Fruit fly (Drosophila melanogaster) whole organism, embryonic: ENCODE measurements around the gene PIG-T.
A peak's percentile ranks its signal among the peaks of the same experiment; 100 is the strongest.

Source experiments
- Atf6 ChIP-seq: fragments of 200-800 bp; sonication (Bioruptor generic); IDR thresholded peaks from 2 replicates; pipeline ENCODE4 v1.3.6; 2022; ENCODE audit warnings: missing biosample characterization, missing genetic modification characterization
- Bgb ChIP-seq: fragments of 200-800 bp; sonication (Bioruptor generic); IDR thresholded peaks from 2 replicates; pipeline ENCODE4 v1.3.6; 2022; ENCODE audit warnings: missing biosample characterization, missing genetic modification characterization; ENCODE audit not compliant: partially characterized antibody
- CG10431 ChIP-seq: fragments of 200-800 bp; sonication (Bioruptor generic); optimal IDR thresholded peaks from 3 replicates; lab custom pipeline; 2018; ENCODE audit warnings: missing biosample characterization, mild to moderate bottlenecking, missing genetic modification characterization
- CG11695 ChIP-seq: fragments of 200-800 bp; sonication (Bioruptor generic); IDR thresholded peaks from 3 replicates; pipeline ENCODE4 v1.3.6; 2022; ENCODE audit warnings: missing biosample characterization, missing genetic modification characterization
- CG12299 ChIP-seq: fragments of 200-800 bp; sonication (Bioruptor generic); optimal IDR thresholded peaks from 2 replicates; lab custom pipeline; 2018; ENCODE audit warnings: missing biosample characterization, mild to moderate bottlenecking, missing genetic modification characterization
- CG12942 ChIP-seq: fragments of 200-800 bp; sonication (Bioruptor generic); optimal IDR thresholded peaks from 3 replicates; lab custom pipeline; 2016; ENCODE audit warnings: missing biosample characterization, missing genetic modification characterization
- CG15696 ChIP-seq: fragments of 200-800 bp; sonication (Bioruptor generic); optimal IDR thresholded peaks from 2 replicates; lab custom pipeline; 2019; ENCODE audit warnings: missing biosample characterization, mild to moderate bottlenecking, missing genetic modification characterization, moderate library complexity
- CG16813 ChIP-seq: fragments of 200-800 bp; sonication (Bioruptor generic); IDR thresholded peaks from 3 replicates; pipeline ENCODE4 v1.3.6; 2022; ENCODE audit warnings: missing biosample characterization, missing genetic modification characterization; ENCODE audit not compliant: partially characterized antibody
- CG1792 ChIP-seq: fragments of 200-800 bp; sonication (Bioruptor generic); optimal IDR thresholded peaks from 2 replicates; lab custom pipeline; 2016; ENCODE audit warnings: missing biosample characterization, missing genetic modification characterization
- CG18262 ChIP-seq: fragments of 200-800 bp; optimal IDR thresholded peaks from 3 replicates; lab custom pipeline; 2019; ENCODE audit warnings: missing biosample characterization, mild to moderate bottlenecking, missing genetic modification characterization, moderate library complexity
- CG1832 ChIP-seq: fragments of 200-800 bp; sonication (Bioruptor generic); optimal IDR thresholded peaks from 2 replicates; lab custom pipeline; 2017; ENCODE audit warnings: missing biosample characterization, mild to moderate bottlenecking, missing genetic modification characterization, inconsistent platforms
- CG18476 ChIP-seq: fragments of 200-800 bp; sonication (Bioruptor generic); optimal IDR thresholded peaks from 2 replicates; lab custom pipeline; 2016; ENCODE audit warnings: missing biosample characterization, mild to moderate bottlenecking, missing genetic modification characterization
- CG2875 ChIP-seq: fragments of 200-800 bp; sonication (Bioruptor generic); optimal IDR thresholded peaks from 2 replicates; lab custom pipeline; 2017; ENCODE audit warnings: missing biosample characterization, mild to moderate bottlenecking, missing genetic modification characterization, missing genetic modification reagents
- CG5180 ChIP-seq: fragments of 200-800 bp; sonication (Bioruptor generic); optimal IDR thresholded peaks from 3 replicates; lab custom pipeline; 2017; ENCODE audit warnings: missing biosample characterization, missing genetic modification characterization, mild to moderate bottlenecking, moderate library complexity, missing genetic modification reagents
- CG5953 ChIP-seq: fragments of 200-800 bp; sonication (Bioruptor generic); IDR thresholded peaks from 2 replicates; pipeline ENCODE4 v1.3.6; 2022; ENCODE audit warnings: missing biosample characterization, missing genetic modification characterization
- CG6272 ChIP-seq: fragments of 200-800 bp; sonication (Bioruptor generic); IDR thresholded peaks from 2 replicates; pipeline ENCODE4 v1.3.6; 2022; ENCODE audit warnings: missing biosample characterization, missing genetic modification characterization
- CG6654 ChIP-seq: fragments of 200-800 bp; sonication (Bioruptor generic); optimal IDR thresholded peaks from 2 replicates; lab custom pipeline; 2017; ENCODE audit warnings: missing biosample characterization, mild to moderate bottlenecking, missing genetic modification characterization
- CG6683 ChIP-seq: fragments of 200-800 bp; sonication (Bioruptor generic); optimal IDR thresholded peaks from 2 replicates; lab custom pipeline; 2017; ENCODE audit warnings: missing biosample characterization, mild to moderate bottlenecking, missing genetic modification characterization, missing genetic modification reagents
- CG7357 ChIP-seq: fragments of 200-800 bp; sonication (Bioruptor generic); IDR thresholded peaks from 3 replicates; pipeline ENCODE4 v1.3.6; 2022; ENCODE audit warnings: missing biosample characterization, missing genetic modification characterization
- CG8924 ChIP-seq: fragments of 200-800 bp; optimal IDR thresholded peaks from 3 replicates; lab custom pipeline; 2019; ENCODE audit warnings: missing biosample characterization, mild to moderate bottlenecking, missing genetic modification characterization, moderate library complexity
- Doc3 ChIP-seq: fragments of 200-800 bp; sonication (Bioruptor generic); IDR thresholded peaks from 3 replicates; pipeline ENCODE4 v1.3.6; 2022; ENCODE audit warnings: missing biosample characterization, missing genetic modification characterization; ENCODE audit not compliant: partially characterized antibody
- E2f2 ChIP-seq: fragments of 200-800 bp; sonication (Bioruptor generic); IDR thresholded peaks from 2 replicates; pipeline ENCODE4 v1.3.6; 2022; ENCODE audit warnings: missing biosample characterization, missing genetic modification characterization
- Fer3 ChIP-seq: fragments of 200-800 bp; sonication (Bioruptor generic); optimal IDR thresholded peaks from 2 replicates; lab custom pipeline; 2018; ENCODE audit warnings: missing biosample characterization, mild to moderate bottlenecking, missing genetic modification characterization, moderate library complexity
- HHEX ChIP-seq: fragments of 200-800 bp; sonication (Bioruptor generic); optimal IDR thresholded peaks from 3 replicates; lab custom pipeline; 2017; ENCODE audit warnings: missing biosample characterization, mild to moderate bottlenecking, missing genetic modification characterization, missing genetic modification reagents
- Hr3 ChIP-seq: fragments of 200-800 bp; sonication (Bioruptor generic); optimal IDR thresholded peaks from 3 replicates; lab custom pipeline; 2016; ENCODE audit warnings: missing biosample characterization, missing genetic modification characterization
- Hr78 ChIP-seq, 2 experiments: fragments of 200-800 bp in 1 of 2; fragments of >200 bp in 1 of 2; sonication (Bioruptor generic) in 1 of 2; optimal IDR thresholded peaks; 2 replicates each; lab custom pipeline; 2017 to 2019; ENCODE audit warnings: missing biosample characterization in 2 of 2, missing genetic modification characterization in 2 of 2, mild to moderate bottlenecking in 1 of 2, moderate library complexity in 1 of 2
- Lhr ChIP-seq: fragments of 200-800 bp; sonication (Bioruptor generic); optimal IDR thresholded peaks from 3 replicates; lab custom pipeline; 2017; ENCODE audit warnings: mild to moderate bottlenecking, missing biosample characterization, missing genetic modification reagents, missing genetic modification characterization
- NFAT ChIP-seq: fragments of 200-800 bp; sonication (Bioruptor generic); IDR thresholded peaks from 2 replicates; pipeline ENCODE4 v1.3.6; 2022; ENCODE audit warnings: missing biosample characterization, missing genetic modification characterization
- Rx ChIP-seq: fragments of 200-800 bp; sonication (Bioruptor generic); IDR thresholded peaks from 2 replicates; pipeline ENCODE4 v1.3.6; 2022; ENCODE audit warnings: missing biosample characterization, missing genetic modification characterization
- Scr ChIP-seq: fragments of 200-800 bp; sonication (Bioruptor generic); IDR thresholded peaks from 2 replicates; pipeline ENCODE4 v1.3.6; 2022; ENCODE audit warnings: missing biosample characterization, missing genetic modification characterization; ENCODE audit not compliant: partially characterized antibody
- Sry-δ ChIP-seq: fragments of 200-800 bp; sonication (Bioruptor generic); optimal IDR thresholded peaks from 2 replicates; lab custom pipeline; 2016; ENCODE audit warnings: missing biosample characterization, missing genetic modification characterization
- Stat92E ChIP-seq, 3 experiments: fragments of >200 bp in 2 of 3; fragments of 200-800 bp in 1 of 3; sonication (Bioruptor generic) in 1 of 3; optimal IDR thresholded peaks; 2 replicates each; lab custom pipeline; 2017 to 2019; ENCODE audit warnings: missing biosample characterization in 3 of 3, missing genetic modification characterization in 3 of 3, mild to moderate bottlenecking in 1 of 3, moderate library complexity in 1 of 3
- amos ChIP-seq: fragments of 200-800 bp; sonication (Bioruptor generic); IDR thresholded peaks from 2 replicates; pipeline ENCODE4 v1.3.6; 2022; ENCODE audit warnings: missing biosample characterization, missing genetic modification characterization; ENCODE audit not compliant: partially characterized antibody
- bigmax ChIP-seq: fragments of 200-800 bp; sonication (Bioruptor generic); optimal IDR thresholded peaks from 2 replicates; lab custom pipeline; 2018; ENCODE audit warnings: missing biosample characterization, mild to moderate bottlenecking, missing genetic modification characterization
- chn ChIP-seq: fragments of 200-800 bp; sonication (Bioruptor generic); optimal IDR thresholded peaks from 2 replicates; lab custom pipeline; 2016; ENCODE audit warnings: missing biosample characterization, missing genetic modification characterization
- dm ChIP-seq: fragments of 200-800 bp; sonication (Bioruptor generic); optimal IDR thresholded peaks from 3 replicates; lab custom pipeline; 2016; ENCODE audit warnings: missing biosample characterization, missing genetic modification characterization
- en ChIP-seq: fragments of 200-800 bp; sonication (Bioruptor generic); optimal IDR thresholded peaks from 2 replicates; lab custom pipeline; 2016; ENCODE audit warnings: missing biosample characterization, missing genetic modification characterization
- phol ChIP-seq: fragments of 200-800 bp; sonication (Bioruptor generic); optimal IDR thresholded peaks from 3 replicates; lab custom pipeline; 2018; ENCODE audit warnings: missing biosample characterization, mild to moderate bottlenecking, missing genetic modification characterization, moderate library complexity
- rib ChIP-seq: fragments of 200-800 bp; sonication (Bioruptor generic); IDR thresholded peaks from 2 replicates; pipeline ENCODE4 v1.3.6; 2022; ENCODE audit warnings: missing biosample characterization, missing genetic modification characterization
- row ChIP-seq: fragments of 200-800 bp; sonication (Bioruptor generic); IDR thresholded peaks from 3 replicates; pipeline ENCODE4 v1.3.6; 2022; ENCODE audit warnings: missing biosample characterization, missing genetic modification characterization
- sd ChIP-seq: fragments of 200-800 bp; sonication (Bioruptor generic); optimal IDR thresholded peaks from 3 replicates; lab custom pipeline; 2018; ENCODE audit warnings: missing biosample characterization, mild to moderate bottlenecking, missing genetic modification characterization, moderate library complexity
- slbo ChIP-seq: fragments of 200-800 bp; sonication (Bioruptor generic); IDR thresholded peaks from 2 replicates; pipeline ENCODE4 v1.3.6; 2022; ENCODE audit warnings: missing biosample characterization, missing genetic modification characterization
- slou ChIP-seq: fragments of 200-800 bp; sonication (Bioruptor generic); optimal IDR thresholded peaks from 3 replicates; lab custom pipeline; 2016; ENCODE audit warnings: missing biosample characterization, missing genetic modification characterization
- sob ChIP-seq: fragments of 200-800 bp; sonication (Bioruptor generic); IDR thresholded peaks from 2 replicates; pipeline ENCODE4 v1.3.6; 2022; ENCODE audit warnings: missing biosample characterization, missing genetic modification characterization
- unc-4 ChIP-seq: fragments of 200-800 bp; sonication (Bioruptor generic); IDR thresholded peaks from 2 replicates; pipeline ENCODE4 v1.3.6; 2022; ENCODE audit warnings: missing biosample characterization, missing genetic modification characterization; ENCODE audit not compliant: partially characterized antibody
- usp ChIP-seq: fragments of >200 bp; optimal IDR thresholded peaks from 2 replicates; lab custom pipeline; 2017; ENCODE audit warnings: missing biosample characterization, missing genetic modification characterization
- vvl ChIP-seq: fragments of 200-800 bp; sonication (Bioruptor generic); IDR thresholded peaks from 2 replicates; pipeline ENCODE4 v1.3.6; 2022; ENCODE audit warnings: missing biosample characterization, missing genetic modification characterization

Gene PIG-T

dm6 chrX:8436656-8437284 is 29.7 kb upstream of the PIG-T start, which contains the start of gene CG1440 (continued):
- TF ChIP-seq Stat92E (GFP tag; optimal IDR thresholded peaks at IDR 0.05; lab: Kevin White, UChicago): peak in 1 of 3 experiments; percentile 59
- no peak for TF ChIP-seq CG12299 (tag; lab: Kevin White, UChicago)
- no peak for TF ChIP-seq rib (GFP tag; lab: Robert Waterston, UW)
- peak; percentile 5 for TF ChIP-seq CG18262
- TF ChIP-seq CG6654 (GFP tag; lab: Kevin White, UChicago): no peak
- peak; percentile 59 for TF ChIP-seq phol (tag; lab: Kevin White, UChicago)
- peak; percentile 33; the same call in 1 of the 2 replicates for TF ChIP-seq slbo (GFP tag; lab: Robert Waterston, UW)
- TF ChIP-seq sd (tag; lab: Kevin White, UChicago): no peak
- peak; percentile 60 for TF ChIP-seq Lhr (GFP tag; lab: Kevin White, UChicago)
- TF ChIP-seq Hr3 (GFP tag; lab: Kevin White, UChicago): peak; percentile 25
- peak; percentile 34 for TF ChIP-seq CG15696 (tag; lab: Kevin White, UChicago)
- 0 out of 2 replicates have a peak, but pooled peaks have one; percentile 34 for TF ChIP-seq sob
- peak; percentile 70 for TF ChIP-seq E2f2
- no peak for TF ChIP-seq slou (GFP tag; lab: Kevin White, UChicago)
- TF ChIP-seq Atf6 (GFP tag; lab: Robert Waterston, UW): 0 out of 2 replicates have a peak, but pooled peaks have one; percentile 5
- TF ChIP-seq, all 482 proteins: peak for 93

DNA sequence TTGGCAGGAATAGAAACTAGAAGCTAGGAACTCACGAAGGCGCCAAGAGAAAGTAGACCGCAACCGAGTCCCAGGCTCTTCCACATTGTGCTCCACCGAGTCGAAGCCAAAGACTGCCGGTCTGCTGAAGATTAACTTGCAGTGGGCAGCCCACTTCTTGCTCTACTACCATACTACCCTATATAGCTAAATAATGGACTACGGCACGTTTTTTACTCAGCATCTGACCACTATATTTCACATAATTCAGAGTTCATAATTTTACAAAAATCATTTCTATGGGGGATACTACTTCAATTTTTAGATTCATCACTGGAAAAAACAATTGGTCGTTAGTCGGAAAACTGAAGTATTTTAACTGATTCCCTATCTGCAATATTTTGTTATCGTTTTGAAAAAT is 26.6 kb upstream of the PIG-T start, which contains the start of gene CG32712:
CG32712 (minus strand) TSS at position 101 of the 400 bp plus-strand sequence.
- TF ChIP-seq CG6683: no peak
- no peak for TF ChIP-seq dm (GFP tag; lab: Kevin White, UChicago)
- TF ChIP-seq vvl: no peak
- TF ChIP-seq CG5180 (GFP tag; lab: Kevin White, UChicago): no peak
- TF ChIP-seq CG2875 (GFP tag; lab: Kevin White, UChicago): no peak
- TF ChIP-seq CG8924 (tag; lab: Kevin White, UChicago): no peak
- no peak for TF ChIP-seq chn
- TF ChIP-seq CG10431 (GFP tag; lab: Kevin White, UChicago): no peak
- no peak for TF ChIP-seq usp
- TF ChIP-seq CG18476 (GFP tag; lab: Kevin White, UChicago): no peak
- no peak for TF ChIP-seq en
- no peak for TF ChIP-seq CG1832 (GFP tag; lab: Kevin White, UChicago)
- no peak for TF ChIP-seq Rx (GFP tag; lab: Robert Waterston, UW)

dm6 chrX:8422643-8423042 is 15.6 kb upstream of the PIG-T start:
- peak; percentile 47; the same call in 2 of the 3 replicates for TF ChIP-seq Doc3 (GFP tag; lab: Robert Waterston, UW)
- TF ChIP-seq CG5953 (GFP tag; lab: Robert Waterston, UW): no peak
- TF ChIP-seq CG7357: no peak
- no peak for TF ChIP-seq CG6272 (GFP tag; lab: Robert Waterston, UW)
- TF ChIP-seq Sry-δ (GFP tag; lab: Kevin White, UChicago): peak; percentile 31
- no peak for TF ChIP-seq bigmax
- TF ChIP-seq unc-4 (GFP tag; lab: Robert Waterston, UW): 0 out of 2 replicates have a peak, but pooled peaks have one; percentile 37
- TF ChIP-seq CG11695 (GFP tag; lab: Robert Waterston, UW): no peak
- TF ChIP-seq Scr (GFP tag; lab: Robert Waterston, UW): peak; percentile 35; the same call in 1 of the 2 replicates
- TF ChIP-seq Bgb (GFP tag; lab: Robert Waterston, UW): 0 out of 2 replicates have a peak, but pooled peaks have one; percentile 8
- no peak for TF ChIP-seq NFAT
- TF ChIP-seq CG16813 (GFP tag; lab: Robert Waterston, UW): 0 out of 3 replicates have a peak, but pooled peaks have one; percentile 12
- peak; percentile 36; the same call in 1 of the 3 replicates for TF ChIP-seq row (GFP tag; lab: Robert Waterston, UW)
- TF ChIP-seq HHEX (GFP tag; lab: Kevin White, UChicago): no peak
- no peak for TF ChIP-seq CG1792 (GFP tag; lab: Kevin White, UChicago)
- no peak for TF ChIP-seq Fer3 (tag; lab: Kevin White, UChicago)
- TF ChIP-seq amos (GFP tag; lab: Robert Waterston, UW): no peak
- TF ChIP-seq CG12942: no peak
- TF ChIP-seq Hr78 (GFP tag; optimal IDR thresholded peaks at IDR 0.05; lab: Kevin White, UChicago): no peak
